Worm (Caenorhabditis elegans): ENCODE results near the gene K11D12.6.
A peak's percentile ranks its signal among the peaks of the same experiment; 100 is the strongest.

K11D12.6 gene

DNA sequence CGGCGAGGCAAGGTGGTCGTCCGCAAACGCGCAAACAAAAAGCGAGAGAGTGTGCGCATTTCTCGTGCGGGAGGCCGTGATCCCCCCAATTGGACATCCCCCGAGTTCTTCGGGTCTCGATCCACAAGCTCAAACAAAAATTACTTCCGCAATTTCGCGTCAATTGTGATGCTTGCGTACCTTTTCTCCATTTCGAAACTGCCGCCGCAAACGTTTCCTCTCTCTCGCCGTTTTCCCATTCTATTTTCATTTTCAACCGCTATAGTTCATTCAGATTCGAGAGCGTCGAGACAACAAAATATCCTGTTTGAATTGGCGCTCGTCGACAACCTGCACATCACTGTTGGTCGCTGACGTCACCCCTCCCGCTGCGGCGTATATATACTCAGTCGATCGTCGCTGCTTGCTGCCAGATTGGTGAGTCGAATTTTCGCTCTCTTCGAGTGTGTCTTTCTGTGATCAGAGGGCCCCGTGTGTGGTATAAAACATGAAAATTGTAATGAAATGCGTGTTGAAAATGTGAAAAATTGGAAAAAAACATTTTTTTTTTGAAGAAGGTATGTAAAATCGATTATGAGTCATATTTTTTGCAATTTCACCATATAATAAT lies 14.5 kb upstream of the K11D12.6 start, which contains the start of the genes pqn-51 and K11D12.14 (continued):
- TF ChIP-seq unc-62 (GFP tag; optimal IDR thresholded peaks at IDR 0.05) (peak; percentile 57), aly-2 (tag; optimal IDR thresholded peaks at IDR 0.05) (no peak), lin-39 (tag; optimal IDR thresholded peaks at IDR 0.05) (peak; percentile 85), nhr-28 (tag; optimal IDR thresholded peaks at IDR 0.05) (no peak), nhr-237 (tag; optimal IDR thresholded peaks at IDR 0.05) (no peak), ztf-4 (tag; optimal IDR thresholded peaks at IDR 0.05) (peak; percentile 43)

DNA sequence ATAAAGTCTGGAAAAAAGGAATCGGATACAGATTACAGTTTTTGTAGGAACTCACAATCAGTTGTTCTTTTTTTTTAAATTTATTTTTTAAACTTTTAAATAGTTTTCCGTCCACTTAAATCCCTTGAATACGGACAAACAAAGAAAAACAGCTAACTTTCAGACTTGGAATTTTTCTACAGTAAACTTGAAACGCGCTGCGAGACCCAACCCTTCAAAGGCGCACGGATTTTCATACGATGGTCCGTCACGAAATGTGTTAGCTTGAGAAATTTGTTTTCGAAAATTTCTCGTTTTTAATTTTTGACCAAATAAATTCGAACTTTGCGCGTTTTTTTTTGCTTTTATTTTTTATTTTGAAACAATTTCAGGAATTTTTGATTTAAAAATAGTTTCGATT lies 11.6 kb upstream of the K11D12.6 start:
- no peak for TF ChIP-seq lin-39 (tag; optimal IDR thresholded peaks at IDR 0.05)
- TF ChIP-seq skn-1 (tag; optimal IDR thresholded peaks at IDR 0.05) = no peak
- TF ChIP-seq sea-2 (GFP tag; optimal IDR thresholded peaks at IDR 0.05) = no peak
- TF ChIP-seq tbx-2 (tag; optimal IDR thresholded peaks at IDR 0.05) = no peak
- no peak for TF ChIP-seq nhr-43 (tag; optimal IDR thresholded peaks at IDR 0.05; ENCODE audit: poor library complexity, severe bottlenecking)
- TF ChIP-seq lsy-12 (tag; optimal IDR thresholded peaks at IDR 0.05) = no peak
- TF ChIP-seq fkh-10 (GFP tag; optimal IDR thresholded peaks at IDR 0.05) = no peak
- no peak for TF ChIP-seq eor-1 (tag; optimal IDR thresholded peaks at IDR 0.05)
- TF ChIP-seq nhr-28 (tag; optimal IDR thresholded peaks at IDR 0.05) = no peak
- no peak for TF ChIP-seq fkh-2 (tag; optimal IDR thresholded peaks at IDR 0.05)
- no peak for TF ChIP-seq elt-2 (tag; optimal IDR thresholded peaks at IDR 0.05)
- TF ChIP-seq aly-2 (tag; optimal IDR thresholded peaks at IDR 0.05) = no peak
- TF ChIP-seq nhr-23 (tag; optimal IDR thresholded peaks at IDR 0.05) = no peak
- no peak for TF ChIP-seq unc-39 (tag; optimal IDR thresholded peaks at IDR 0.05)
- TF ChIP-seq ceh-9 (tag; optimal IDR thresholded peaks at IDR 0.05) = no peak
- no peak for TF ChIP-seq pqm-1 (tag; optimal IDR thresholded peaks at IDR 0.05)
- TF ChIP-seq ceh-82 (tag; optimal IDR thresholded peaks at IDR 0.05) = no peak
- TF ChIP-seq nhr-67 (tag; optimal IDR thresholded peaks at IDR 0.05) = no peak
- no peak for TF ChIP-seq ama-1 (optimal IDR thresholded peaks at IDR 0.05)
- TF ChIP-seq unc-62 (GFP tag; optimal IDR thresholded peaks at IDR 0.05) = no peak

DNA sequence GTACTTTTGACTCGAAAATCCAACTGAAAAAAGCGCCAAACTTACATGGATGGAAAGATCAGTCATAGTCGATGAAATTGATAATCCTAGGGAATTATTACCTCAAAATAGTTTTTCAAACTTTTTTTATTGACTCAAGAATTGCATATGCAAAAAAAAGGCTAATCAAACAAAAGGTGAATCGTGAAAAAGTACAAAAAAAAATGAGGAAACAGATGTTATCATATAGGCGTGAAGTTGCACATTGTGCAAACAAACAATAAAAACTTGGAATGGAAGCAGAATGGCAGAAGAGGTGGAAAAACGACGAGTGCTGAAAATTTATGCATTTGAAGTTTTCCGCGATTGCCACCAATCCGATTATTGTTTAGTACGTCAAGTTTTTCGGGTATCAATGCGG lies 11.1 kb upstream of the K11D12.6 start, which contains the start of gene exc-14:
Gene exc-14, minus strand, starts transcription at position 101 of the 400 bp plus-strand sequence.
- TF ChIP-seq pqm-1 (tag; optimal IDR thresholded peaks at IDR 0.05) (no peak), elt-2 (tag; optimal IDR thresholded peaks at IDR 0.05) (no peak), tbx-2 (tag; optimal IDR thresholded peaks at IDR 0.05) (no peak), ztf-4 (tag; optimal IDR thresholded peaks at IDR 0.05) (no peak), nhr-12 (tag; optimal IDR thresholded peaks at IDR 0.05) (no peak), eor-1 (tag; optimal IDR thresholded peaks at IDR 0.05) (no peak), elt-1 (tag; optimal IDR thresholded peaks at IDR 0.05) (no peak), nfya-1 (tag; optimal IDR thresholded peaks at IDR 0.05; ENCODE audit: insufficient read depth) (no peak), skn-1 (tag; optimal IDR thresholded peaks at IDR 0.05) (no peak)

DNA sequence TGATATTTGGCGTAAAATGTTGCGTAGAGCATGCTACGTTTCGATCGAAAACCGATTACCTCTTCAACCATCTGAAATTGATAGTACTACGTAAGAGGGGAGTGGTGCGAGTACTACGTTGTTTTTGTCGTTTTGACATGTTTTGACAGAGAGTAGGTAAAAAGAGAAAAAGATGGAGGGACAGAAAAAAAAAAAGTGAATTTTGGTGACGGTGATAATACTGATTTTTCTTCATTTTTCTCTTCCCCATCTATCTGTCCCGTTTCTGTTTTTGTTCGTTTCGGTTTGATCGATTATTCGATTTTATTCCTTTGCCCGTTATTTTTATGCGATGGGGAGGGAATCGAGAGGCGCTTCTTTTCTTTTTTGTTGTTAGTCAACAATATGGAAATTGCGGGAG lies 6.0 kb upstream of the K11D12.6 start, which contains the start of gene K11D12.8:
Gene K11D12.8, minus strand, starts transcription at position 77 of the 400 bp plus-strand sequence.
- no peak for TF ChIP-seq fos-1 (tag; optimal IDR thresholded peaks at IDR 0.05)
- no peak for TF ChIP-seq hmg-11 (tag; optimal IDR thresholded peaks at IDR 0.05)
- TF ChIP-seq nhr-11 (tag; optimal IDR thresholded peaks at IDR 0.05) = no peak
- no peak for TF ChIP-seq nhr-23 (tag; optimal IDR thresholded peaks at IDR 0.05)
- TF ChIP-seq ceh-82 (tag; optimal IDR thresholded peaks at IDR 0.05) = no peak
- TF ChIP-seq egl-27 (tag; optimal IDR thresholded peaks at IDR 0.05) = no peak
- no peak for TF ChIP-seq nhr-25 (tag; optimal IDR thresholded peaks at IDR 0.05)
- TF ChIP-seq nhr-67 (tag; optimal IDR thresholded peaks at IDR 0.05) = no peak
- no peak for TF ChIP-seq ceh-28 (tag; optimal IDR thresholded peaks at IDR 0.05)
- TF ChIP-seq nhr-77 (tag; optimal IDR thresholded peaks at IDR 0.05) = no peak
- TF ChIP-seq ceh-16 (tag; optimal IDR thresholded peaks at IDR 0.05) = no peak
- no peak for TF ChIP-seq ztf-11 (tag; optimal IDR thresholded peaks at IDR 0.05)
- no peak for TF ChIP-seq R02D3.7 (tag; optimal IDR thresholded peaks at IDR 0.05)
- TF ChIP-seq nhr-43 (tag; optimal IDR thresholded peaks at IDR 0.05; ENCODE audit: poor library complexity, severe bottlenecking) = no peak
- TF ChIP-seq nhr-76 (tag; optimal IDR thresholded peaks at IDR 0.05) = no peak

Measured in whole organism, L3 larva.